Fruit fly (Drosophila melanogaster) whole organism, embryonic: Measurements from ENCODE around the gene CG11768.

ENCODE experiments used
- Asciz ChIP-seq: fragments of 200-800 bp; sonication (Bioruptor generic); optimal IDR thresholded peaks from 2 replicates; lab custom pipeline; 2017; ENCODE audit warnings: missing biosample characterization, mild to moderate bottlenecking, missing genetic modification characterization, missing genetic modification reagents
- CG10147 ChIP-seq: fragments of 200-800 bp; sonication (Bioruptor generic); optimal IDR thresholded peaks from 2 replicates; lab custom pipeline; 2019; ENCODE audit warnings: missing biosample characterization, mild to moderate bottlenecking, missing genetic modification characterization, moderate library complexity
- CG10462 ChIP-seq: fragments of 200-800 bp; sonication (Bioruptor generic); optimal IDR thresholded peaks from 2 replicates; lab custom pipeline; 2016; ENCODE audit warnings: missing biosample characterization, missing genetic modification characterization
- CG11085 ChIP-seq: fragments of 200-800 bp; sonication (Bioruptor generic); IDR thresholded peaks from 2 replicates; pipeline ENCODE4 v1.3.6; 2022; ENCODE audit warnings: missing biosample characterization, missing genetic modification characterization
- CG11560 ChIP-seq: fragments of 200-800 bp; sonication (Bioruptor generic); IDR thresholded peaks from 3 replicates; pipeline ENCODE4 v1.3.6; 2022; ENCODE audit warnings: missing biosample characterization, missing genetic modification characterization
- CG12071 ChIP-seq: fragments of 200-800 bp; sonication (Bioruptor generic); optimal IDR thresholded peaks from 3 replicates; lab custom pipeline; 2018; ENCODE audit warnings: missing biosample characterization, mild to moderate bottlenecking, missing genetic modification characterization
- CG12299 ChIP-seq: fragments of 200-800 bp; sonication (Bioruptor generic); optimal IDR thresholded peaks from 2 replicates; lab custom pipeline; 2018; ENCODE audit warnings: missing biosample characterization, mild to moderate bottlenecking, missing genetic modification characterization
- CG12942 ChIP-seq: fragments of 200-800 bp; sonication (Bioruptor generic); optimal IDR thresholded peaks from 3 replicates; lab custom pipeline; 2016; ENCODE audit warnings: missing biosample characterization, missing genetic modification characterization
- CG13624 ChIP-seq: fragments of 200-800 bp; sonication (Bioruptor generic); optimal IDR thresholded peaks from 2 replicates; lab custom pipeline; 2016; ENCODE audit warnings: missing biosample characterization, missing genetic modification characterization
- CG14441 ChIP-seq: fragments of 200-800 bp; sonication (Bioruptor generic); IDR thresholded peaks from 2 replicates; pipeline ENCODE4 v1.3.6; 2022; ENCODE audit warnings: missing biosample characterization, missing genetic modification characterization
- CG1603 ChIP-seq: fragments of 200-800 bp; sonication (Bioruptor generic); optimal IDR thresholded peaks from 2 replicates; lab custom pipeline; 2019; ENCODE audit warnings: missing biosample characterization, mild to moderate bottlenecking, missing genetic modification characterization, moderate library complexity
- CG17612 ChIP-seq: fragments of 200-800 bp; sonication (Bioruptor generic); IDR thresholded peaks from 2 replicates; pipeline ENCODE4 v1.3.6; 2022; ENCODE audit warnings: missing biosample characterization, missing genetic modification characterization
- CG32772 ChIP-seq: fragments of 200-800 bp; sonication (Bioruptor generic); IDR thresholded peaks from 2 replicates; pipeline ENCODE4 v1.3.6; 2022; ENCODE audit warnings: missing biosample characterization, missing genetic modification characterization
- CG34376 ChIP-seq: fragments of 200-800 bp; sonication (Bioruptor generic); optimal IDR thresholded peaks from 2 replicates; lab custom pipeline; 2018; ENCODE audit warnings: missing biosample characterization, mild to moderate bottlenecking, missing genetic modification characterization
- CG4707 ChIP-seq: fragments of 200-800 bp; sonication (Bioruptor generic); optimal IDR thresholded peaks from 2 replicates; lab custom pipeline; 2018; ENCODE audit warnings: missing biosample characterization, mild to moderate bottlenecking, missing genetic modification characterization, moderate library complexity
- CG4730 ChIP-seq: fragments of 200-800 bp; sonication (Bioruptor generic); IDR thresholded peaks from 2 replicates; pipeline ENCODE4 v1.3.6; 2022; ENCODE audit warnings: missing biosample characterization, missing genetic modification characterization
- CG5180 ChIP-seq: fragments of 200-800 bp; sonication (Bioruptor generic); optimal IDR thresholded peaks from 3 replicates; lab custom pipeline; 2017; ENCODE audit warnings: missing biosample characterization, missing genetic modification characterization, mild to moderate bottlenecking, moderate library complexity, missing genetic modification reagents
- CG5245 ChIP-seq: fragments of 200-800 bp; sonication (Bioruptor generic); optimal IDR thresholded peaks from 3 replicates; lab custom pipeline; 2016; ENCODE audit warnings: missing biosample characterization, missing genetic modification characterization
- CG6254 ChIP-seq: fragments of 200-800 bp; sonication (Bioruptor generic); optimal IDR thresholded peaks from 3 replicates; lab custom pipeline; 2017; ENCODE audit warnings: mild to moderate bottlenecking, missing biosample characterization, missing genetic modification reagents, missing genetic modification characterization
- CG6854 ChIP-seq: fragments of 200-800 bp; sonication (Bioruptor generic); optimal IDR thresholded peaks from 3 replicates; lab custom pipeline; 2017; ENCODE audit warnings: missing biosample characterization, mild to moderate bottlenecking, missing genetic modification characterization
- CG9215 ChIP-seq: fragments of 200-800 bp; sonication (Bioruptor generic); IDR thresholded peaks from 2 replicates; pipeline ENCODE4 v1.3.6; 2022; ENCODE audit warnings: missing biosample characterization, missing genetic modification characterization
- CG9817 ChIP-seq: fragments of 200-800 bp; sonication (Bioruptor generic); optimal IDR thresholded peaks from 2 replicates; lab custom pipeline; 2018; ENCODE audit warnings: missing biosample characterization, mild to moderate bottlenecking, missing genetic modification characterization, moderate library complexity
- Deaf1 ChIP-seq: fragments of 200-800 bp; optimal IDR thresholded peaks from 3 replicates; lab custom pipeline; 2019; ENCODE audit warnings: missing biosample characterization, mild to moderate bottlenecking, missing genetic modification characterization, moderate library complexity
- Dref ChIP-seq: fragments of 200-800 bp; sonication (Bioruptor generic); IDR thresholded peaks from 2 replicates; pipeline ENCODE4 v1.3.6; 2022; ENCODE audit warnings: missing biosample characterization, missing genetic modification characterization
- Hmx ChIP-seq: fragments of 200-800 bp; sonication (Bioruptor generic); optimal IDR thresholded peaks from 2 replicates; lab custom pipeline; 2016; ENCODE audit warnings: missing biosample characterization, missing genetic modification characterization
- Hr78 ChIP-seq, 2 experiments: fragments of 200-800 bp in 1 of 2; fragments of >200 bp in 1 of 2; sonication (Bioruptor generic) in 1 of 2; optimal IDR thresholded peaks; 2 replicates each; lab custom pipeline; 2017 to 2019; ENCODE audit warnings: missing biosample characterization in 2 of 2, missing genetic modification characterization in 2 of 2, mild to moderate bottlenecking in 1 of 2, moderate library complexity in 1 of 2
- Oli ChIP-seq: fragments of 200-800 bp; sonication (Bioruptor generic); optimal IDR thresholded peaks from 2 replicates; lab custom pipeline; 2018; ENCODE audit warnings: missing biosample characterization, mild to moderate bottlenecking, missing genetic modification characterization, moderate library complexity
- Poxn ChIP-seq: fragments of 200-800 bp; sonication (Bioruptor generic); IDR thresholded peaks from 2 replicates; pipeline ENCODE4 v1.3.6; 2022; ENCODE audit warnings: missing biosample characterization, missing genetic modification characterization
- Rfx ChIP-seq: fragments of 200-800 bp; sonication (Bioruptor generic); IDR thresholded peaks from 2 replicates; pipeline ENCODE4 v1.3.6; 2022; ENCODE audit warnings: missing biosample characterization, missing genetic modification characterization
- Side ChIP-seq: fragments of 200-800 bp; sonication (Bioruptor generic); optimal IDR thresholded peaks from 2 replicates; lab custom pipeline; 2016; ENCODE audit warnings: missing biosample characterization, missing genetic modification characterization
- Trl ChIP-seq, 3 experiments: fragments of >200 bp in 2 of 3; fragments of 200-800 bp in 1 of 3; sonication (Bioruptor generic) in 1 of 3; optimal IDR thresholded peaks; 2 replicates in 1 of 3; 3 replicates in 2 of 3; lab custom pipeline; 2016 to 2017; ENCODE audit warnings: missing biosample characterization in 1 of 3, missing genetic modification characterization in 1 of 3
- aop ChIP-seq: fragments of 200-800 bp; sonication (Bioruptor generic); IDR thresholded peaks from 2 replicates; pipeline ENCODE4 v1.3.6; 2022; ENCODE audit warnings: missing biosample characterization, missing genetic modification characterization
- dimm ChIP-seq: fragments of 200-800 bp; sonication (Bioruptor generic); IDR thresholded peaks from 2 replicates; pipeline ENCODE4 v1.3.6; 2022; ENCODE audit warnings: missing biosample characterization, missing genetic modification characterization
- dysf ChIP-seq: fragments of 200-800 bp; sonication (Bioruptor generic); IDR thresholded peaks from 3 replicates; pipeline ENCODE4 v1.3.6; 2022; ENCODE audit warnings: missing biosample characterization, missing genetic modification characterization
- emc ChIP-seq: fragments of 200-800 bp; sonication (Bioruptor generic); optimal IDR thresholded peaks from 2 replicates; lab custom pipeline; 2016; ENCODE audit warnings: missing biosample characterization, missing genetic modification characterization
- hbn ChIP-seq: fragments of 200-800 bp; sonication (Bioruptor generic); IDR thresholded peaks from 2 replicates; pipeline ENCODE4 v1.3.6; 2022; ENCODE audit warnings: missing biosample characterization, missing genetic modification characterization; ENCODE audit not compliant: partially characterized antibody
- kah ChIP-seq: fragments of 200-800 bp; sonication (Bioruptor generic); optimal IDR thresholded peaks from 2 replicates; lab custom pipeline; 2018; ENCODE audit warnings: missing biosample characterization, mild to moderate bottlenecking, missing genetic modification characterization
- kay ChIP-seq: fragments of 200-800 bp; sonication (Bioruptor generic); optimal IDR thresholded peaks from 2 replicates; lab custom pipeline; 2016; ENCODE audit warnings: missing biosample characterization, missing genetic modification characterization
- lbe ChIP-seq: fragments of 200-800 bp; sonication (Bioruptor generic); optimal IDR thresholded peaks from 2 replicates; lab custom pipeline; 2016; ENCODE audit warnings: missing biosample characterization, mild to moderate bottlenecking, missing genetic modification characterization
- maf-S ChIP-seq: fragments of 200-800 bp; sonication (Bioruptor generic); optimal IDR thresholded peaks from 2 replicates; lab custom pipeline; 2016; ENCODE audit warnings: missing biosample characterization, missing genetic modification characterization
- mam ChIP-seq: fragments of 200-800 bp; sonication (Bioruptor generic); optimal IDR thresholded peaks from 3 replicates; lab custom pipeline; 2016; ENCODE audit warnings: missing biosample characterization, missing genetic modification characterization
- nerfin-1 ChIP-seq: fragments of 200-800 bp; sonication (Bioruptor generic); optimal IDR thresholded peaks from 3 replicates; lab custom pipeline; 2019; ENCODE audit warnings: missing biosample characterization, mild to moderate bottlenecking, missing genetic modification characterization, moderate library complexity
- otp ChIP-seq: fragments of 200-800 bp; sonication (Bioruptor generic); IDR thresholded peaks from 3 replicates; pipeline ENCODE4, ENCODE4 v1.3.6; 2022; ENCODE audit warnings: missing biosample characterization, missing genetic modification characterization
- pho ChIP-seq: fragments of 200-800 bp; sonication (Bioruptor generic); optimal IDR thresholded peaks from 2 replicates; lab custom pipeline; 2016; ENCODE audit warnings: missing biosample characterization, missing genetic modification characterization
- run ChIP-seq: fragments of 200-800 bp; sonication (Bioruptor generic); optimal IDR thresholded peaks from 3 replicates; lab custom pipeline; 2018; ENCODE audit warnings: missing biosample characterization, mild to moderate bottlenecking, missing genetic modification characterization
- scrt ChIP-seq: fragments of 200-800 bp; sonication (Bioruptor generic); optimal IDR thresholded peaks from 2 replicates; lab custom pipeline; 2018; ENCODE audit warnings: missing biosample characterization, mild to moderate bottlenecking, missing genetic modification characterization, moderate library complexity
- toy ChIP-seq: fragments of 200-800 bp; sonication (Bioruptor generic); IDR thresholded peaks from 2 replicates; pipeline ENCODE4 v1.3.6; 2022; ENCODE audit warnings: missing biosample characterization, missing genetic modification characterization
- ttk ChIP-seq: fragments of 200-800 bp; sonication (Bioruptor generic); IDR thresholded peaks from 2 replicates; pipeline ENCODE4 v2.1.2; 2022; ENCODE audit warnings: missing biosample characterization, missing genetic modification characterization
- wek ChIP-seq: fragments of 200-800 bp; sonication (Bioruptor generic); optimal IDR thresholded peaks from 3 replicates; lab custom pipeline; 2018; ENCODE audit warnings: missing biosample characterization, mild to moderate bottlenecking, missing genetic modification characterization, moderate library complexity
- yki ChIP-seq: fragments of >200 bp; optimal IDR thresholded peaks from 3 replicates; lab custom pipeline; 2018

The CG11768 gene

DNA sequence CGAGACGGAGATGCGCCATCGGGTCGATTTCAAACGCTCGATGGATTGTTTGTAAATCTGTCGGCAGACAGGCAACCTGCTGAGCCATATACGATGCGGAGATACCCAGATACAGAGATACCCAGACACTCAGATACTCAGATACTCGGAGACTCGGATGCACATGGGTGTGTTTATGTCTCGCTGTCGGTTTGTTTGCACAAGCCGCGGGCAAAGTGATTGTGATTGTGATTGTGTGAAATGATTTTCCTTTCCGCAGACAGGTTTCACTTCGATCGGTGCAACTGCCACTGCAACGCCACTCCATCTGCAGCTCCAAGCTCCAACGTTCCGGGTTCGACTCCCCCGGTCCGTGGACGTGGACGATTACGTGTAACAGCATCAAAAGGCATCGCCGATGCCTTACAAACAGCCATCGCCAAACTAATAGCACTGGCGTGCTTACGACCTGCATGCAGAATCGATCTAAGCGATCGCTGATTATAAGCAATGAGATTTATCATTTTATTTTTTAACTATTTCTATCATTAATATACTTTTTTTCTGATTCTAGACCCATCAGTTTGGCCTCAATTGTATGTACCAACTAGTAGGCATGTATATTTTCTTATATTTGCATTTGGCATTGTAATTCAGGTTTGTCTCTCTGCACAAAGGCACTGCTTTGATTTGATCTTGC, 20.9 kb upstream of the CG11768 start (continued):
- TF ChIP-seq wek (GFP tag; lab: Kevin White, UChicago) (no peak), CG12071 (no peak), Hr78 (GFP tag; optimal IDR thresholded peaks at IDR 0.05; lab: Kevin White, UChicago) (no peak), scrt (GFP tag; lab: Kevin White, UChicago) (no peak), CG32772 (peak; percentile 71), CG12942 (GFP tag; lab: Kevin White, UChicago) (no peak), CG14441 (GFP tag; lab: Robert Waterston, UW) (peak; percentile 80), maf-S (GFP tag; lab: Kevin White, UChicago) (no peak), aop (GFP tag; lab: Robert Waterston, UW) (no peak), pho (GFP tag; lab: Kevin White, UChicago) (no peak), yki (lab: Kevin White, UChicago) (no peak), CG4707 (GFP tag; lab: Kevin White, UChicago) (no peak), CG11560 (tag; lab: Robert Waterston, UW) (no peak), CG17612 (no peak), ttk (GFP tag; lab: Robert Waterston, UW) (peak; percentile 36; the same call in 1 of the 2 replicates), dimm (peak; percentile 71), Asciz (GFP tag; lab: Kevin White, UChicago) (peak; percentile 40), mam (no peak), Dref (GFP tag; lab: Robert Waterston, UW) (no peak), emc (GFP tag; lab: Kevin White, UChicago) (no peak), CG10462 (GFP tag; lab: Kevin White, UChicago) (no peak), CG9215 (GFP tag; lab: Robert Waterston, UW) (no peak), Rfx (GFP tag; lab: Robert Waterston, UW) (0 out of 2 replicates have a peak, but pooled peaks have one; percentile 33), CG4730 (GFP tag; lab: Robert Waterston, UW) (peak; percentile 59; the same call in 1 of the 2 replicates), Side (GFP tag; lab: Kevin White, UChicago) (no peak), otp (GFP tag; lab: Robert Waterston, UW) (peak; percentile 28; the same call in 1 of the 3 replicates), Oli (tag; lab: Kevin White, UChicago) (peak; percentile 62), CG1603 (tag; lab: Kevin White, UChicago) (peak; percentile 45), run (no peak), CG6254 (GFP tag; lab: Kevin White, UChicago) (peak; percentile 58), nerfin-1 (peak; percentile 0), kah (GFP tag; lab: Kevin White, UChicago) (peak; percentile 7), CG5245 (GFP tag; lab: Kevin White, UChicago) (peak; percentile 8), CG9817 (tag; lab: Kevin White, UChicago) (no peak), dysf (GFP tag; lab: Robert Waterston, UW) (peak; percentile 75), CG34376 (GFP tag; lab: Kevin White, UChicago) (no peak), CG6854 (GFP tag; lab: Kevin White, UChicago) (no peak), CG5180 (peak; percentile 30), Deaf1 (tag; lab: Kevin White, UChicago) (no peak), CG10147 (GFP tag; lab: Kevin White, UChicago) (peak; percentile 21), Hmx (GFP tag; lab: Kevin White, UChicago) (no peak), hbn (GFP tag; lab: Robert Waterston, UW) (no peak), Poxn (GFP tag; lab: Robert Waterston, UW) (no peak), Trl (optimal IDR thresholded peaks at IDR 0.05; lab: Kevin White, UChicago) (no peak), Trl (GFP tag; optimal IDR thresholded peaks at IDR 0.05; lab: Kevin White, UChicago) (no peak), CG11085 (GFP tag; lab: Robert Waterston, UW) (no peak), CG13624 (no peak), CG12299 (tag; lab: Kevin White, UChicago) (no peak), toy (no peak), lbe (GFP tag; lab: Kevin White, UChicago) (no peak), kay (no peak)
